Worm (Caenorhabditis elegans): Measurements from ENCODE around the gene gad-2.
"Not testable (repeated sequence)": the region's sequence is repeated elsewhere in the genome, so short reads cannot be mapped to it uniquely, and the experiment has no call there.

The gad-2 gene

DNA sequence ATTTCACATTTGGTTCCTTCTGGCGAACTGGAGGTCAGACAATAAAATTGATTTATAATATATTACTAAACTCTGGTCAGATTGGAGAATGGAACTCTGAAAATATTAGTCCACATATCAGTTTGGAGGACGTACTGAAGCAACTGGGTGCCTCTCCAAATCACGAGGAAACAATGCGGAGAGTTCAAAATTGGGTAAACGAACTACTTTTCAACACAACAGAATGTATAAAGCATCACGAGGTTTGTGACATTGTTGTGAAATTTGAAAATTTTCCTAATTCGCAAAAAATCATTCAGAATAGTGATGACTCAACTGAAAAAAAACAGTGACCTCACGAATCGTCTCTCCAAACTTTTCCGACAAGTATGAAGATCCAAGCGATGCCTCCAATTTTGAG, at the start of gene gad-2:
Gene gad-2, plus strand, starts transcription at position 301 of the 400 bp plus-strand sequence.
- no peak for TF ChIP-seq unc-62 (GFP tag; optimal IDR thresholded peaks at IDR 0.05)

DNA sequence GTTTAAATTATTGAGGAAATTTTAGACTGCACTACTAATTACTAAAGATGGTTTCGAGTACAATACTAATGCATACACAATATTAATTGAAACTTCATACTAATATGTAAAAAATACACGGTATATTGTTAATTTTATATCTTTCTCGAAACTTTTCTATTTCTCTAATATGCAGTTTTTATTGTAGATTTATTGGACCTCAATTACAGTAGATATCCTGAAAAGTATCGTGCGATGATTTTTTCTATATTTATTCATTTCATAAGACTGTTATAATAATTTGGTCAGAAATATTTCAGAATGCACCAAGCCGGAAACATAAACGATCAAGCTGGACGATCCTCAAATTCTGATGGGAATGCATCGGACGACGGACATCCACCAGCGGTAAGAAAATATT, 49.5 kb upstream of the gad-2 start, which contains the start of gene C07D8.5:
Gene C07D8.5, plus strand, starts transcription at position 301 of the 400 bp plus-strand sequence.
- TF ChIP-seq unc-62 (GFP tag; optimal IDR thresholded peaks at IDR 0.05) = no peak

DNA sequence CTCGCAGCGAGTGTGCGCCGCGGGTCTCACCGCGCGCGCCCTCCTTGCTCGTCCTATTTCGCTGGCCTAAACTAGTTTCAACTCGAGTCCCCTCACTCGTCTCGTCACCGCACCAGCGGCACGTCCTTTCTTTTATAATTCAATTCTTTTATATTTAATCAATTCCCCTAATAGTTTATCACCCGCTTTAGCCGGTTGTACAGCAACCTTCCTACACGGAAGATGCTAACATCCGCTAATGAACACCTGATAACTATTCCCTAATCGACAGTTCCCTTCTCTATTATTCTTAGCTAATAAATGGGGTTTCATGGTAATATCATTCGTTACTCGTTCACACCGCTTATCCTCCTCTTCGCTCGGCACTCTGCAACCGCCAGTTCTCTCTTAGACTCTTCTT, 28.0 kb upstream of the gad-2 start, which contains the start of gene C56G3.2:
Gene C56G3.2, plus strand, starts transcription at position 301 of the 400 bp plus-strand sequence.
- TF ChIP-seq unc-62 (GFP tag; optimal IDR thresholded peaks at IDR 0.05) = not testable (repeated sequence)

DNA sequence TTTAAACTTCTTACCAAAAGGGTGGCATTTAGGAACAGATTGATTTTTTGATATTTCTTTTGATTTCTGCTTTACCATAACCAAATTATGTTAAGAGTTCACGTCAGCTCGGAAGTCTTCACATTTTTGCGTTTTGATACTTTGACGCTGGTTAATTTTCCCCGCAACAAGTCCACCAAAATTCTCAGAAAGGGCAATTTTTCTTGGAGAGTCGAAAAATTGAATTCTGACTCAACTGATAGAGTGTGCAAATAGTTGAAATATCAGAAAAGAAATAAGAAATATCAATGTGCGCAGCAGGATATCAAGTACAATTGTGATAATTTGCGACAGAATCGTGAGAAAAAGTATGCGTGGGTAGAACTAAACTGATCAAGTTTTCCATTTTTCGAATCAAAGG, 23.5 kb upstream of the gad-2 start:
- no peak for TF ChIP-seq unc-62 (GFP tag; optimal IDR thresholded peaks at IDR 0.05)

DNA sequence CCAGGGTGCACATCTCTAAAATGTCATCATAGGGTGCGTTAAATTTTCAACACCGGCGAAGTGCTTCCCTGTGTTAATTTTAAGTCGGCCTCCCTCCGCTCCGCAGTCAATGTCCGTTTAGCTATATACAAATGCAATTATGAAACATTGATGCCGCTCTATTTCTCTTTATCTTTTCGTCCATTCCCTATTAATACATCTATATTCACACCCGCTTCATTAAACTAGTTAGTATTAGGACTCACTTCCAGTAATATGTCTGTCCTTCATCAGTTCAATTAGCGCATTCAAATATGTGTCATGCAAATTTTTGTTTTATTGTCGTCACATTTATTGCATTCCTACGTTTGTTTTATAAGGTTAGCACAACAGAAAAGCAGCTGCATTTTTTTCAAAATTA, 21.3 kb upstream of the gad-2 start:
- TF ChIP-seq unc-62 (GFP tag; optimal IDR thresholded peaks at IDR 0.05) = no peak

ce11 chrX:7376941-7377340, 16.3 kb upstream of the gad-2 start, which contains the start of gene npr-8:
Gene npr-8 (plus strand): TSS chrX:7377302.
- no peak for TF ChIP-seq unc-62 (GFP tag; optimal IDR thresholded peaks at IDR 0.05)

- TF ChIP-seq unc-62 (GFP tag; optimal IDR thresholded peaks at IDR 0.05) = no peak
Observed at ce11 chrX:7378608-7379007, 14.7 kb upstream of the gad-2 start.

ce11 chrX:7390270-7390669, 3.0 kb upstream of the gad-2 start, which contains the start of gene C10A4.6:
Gene C10A4.6 (plus strand): TSS chrX:7390570.
- no peak for TF ChIP-seq unc-62 (GFP tag; optimal IDR thresholded peaks at IDR 0.05)

ce11 chrX:7397935-7398334, 4.7 kb downstream of the gad-2 start, which contains the start of gene C10A4.13:
Gene C10A4.13 (minus strand): TSS chrX:7398035.
- no peak for TF ChIP-seq unc-62 (GFP tag; optimal IDR thresholded peaks at IDR 0.05)

ce11 chrX:7398584-7398983, 5.3 kb downstream of the gad-2 start, which contains the start of gene C10A4.10:
Gene C10A4.10 (plus strand): TSS chrX:7398884.
- TF ChIP-seq unc-62 (GFP tag; optimal IDR thresholded peaks at IDR 0.05) = no peak

DNA sequence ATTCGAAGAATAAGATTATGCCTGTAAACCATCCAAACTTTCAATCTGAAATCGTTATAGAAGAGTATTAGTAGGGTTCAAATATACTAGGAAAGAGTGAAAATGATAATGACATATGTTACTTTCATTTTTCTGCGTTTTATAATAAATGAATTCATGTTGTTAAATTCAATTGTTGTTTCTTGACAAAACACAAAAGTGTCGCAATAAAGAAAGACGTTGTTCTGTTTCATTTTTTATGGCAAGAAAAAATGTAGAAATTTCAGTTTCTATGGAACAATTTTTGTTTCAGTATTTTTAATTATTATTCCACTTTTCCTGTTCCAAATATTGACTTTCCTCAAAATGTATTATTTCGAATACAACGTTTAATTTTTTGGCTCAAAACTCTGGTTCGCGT, 7.5 kb downstream of the gad-2 start, which contains the start of gene C10A4.4:
Gene C10A4.4, plus strand, starts transcription at position 301 of the 400 bp plus-strand sequence.
- no peak for TF ChIP-seq unc-62 (GFP tag; optimal IDR thresholded peaks at IDR 0.05)

ce11 chrX:7404551-7404950, 11.3 kb downstream of the gad-2 start:
- TF ChIP-seq unc-62 (GFP tag; optimal IDR thresholded peaks at IDR 0.05) = no peak

DNA sequence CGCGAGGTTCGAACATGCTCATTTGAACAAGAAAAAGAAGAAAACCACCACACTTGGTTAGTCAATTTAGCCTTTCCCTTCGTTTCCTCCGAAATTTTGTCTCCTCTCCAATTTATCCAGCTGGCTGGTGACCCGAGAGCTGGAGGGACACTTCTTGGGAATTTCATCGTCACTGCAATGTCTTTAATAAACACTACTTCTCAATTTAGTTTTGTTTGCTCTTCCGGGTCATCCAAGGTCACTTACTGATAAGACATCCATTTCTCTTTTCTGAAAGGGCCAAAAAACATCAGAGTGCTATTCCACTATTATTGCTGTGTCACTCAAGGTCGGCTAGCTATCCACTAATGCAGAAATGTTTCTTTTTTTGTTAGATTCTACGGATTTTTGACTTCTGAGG, 12.1 kb downstream of the gad-2 start, which contains the start of gene C10A4.3:
Gene C10A4.3, plus strand, starts transcription at position 301 of the 400 bp plus-strand sequence.
- TF ChIP-seq unc-62 (GFP tag; optimal IDR thresholded peaks at IDR 0.05) = no peak

ce11 chrX:7407749-7408148, 14.5 kb downstream of the gad-2 start:
- TF ChIP-seq unc-62 (GFP tag; optimal IDR thresholded peaks at IDR 0.05) = no peak

ce11 chrX:7409030-7409429, 15.8 kb downstream of the gad-2 start:
- no peak for TF ChIP-seq unc-62 (GFP tag; optimal IDR thresholded peaks at IDR 0.05)

ce11 chrX:7409935-7410334, 16.7 kb downstream of the gad-2 start, which contains the start of gene C10A4.2:
Gene C10A4.2 (plus strand): TSS chrX:7410235.
- no peak for TF ChIP-seq unc-62 (GFP tag; optimal IDR thresholded peaks at IDR 0.05)

DNA sequence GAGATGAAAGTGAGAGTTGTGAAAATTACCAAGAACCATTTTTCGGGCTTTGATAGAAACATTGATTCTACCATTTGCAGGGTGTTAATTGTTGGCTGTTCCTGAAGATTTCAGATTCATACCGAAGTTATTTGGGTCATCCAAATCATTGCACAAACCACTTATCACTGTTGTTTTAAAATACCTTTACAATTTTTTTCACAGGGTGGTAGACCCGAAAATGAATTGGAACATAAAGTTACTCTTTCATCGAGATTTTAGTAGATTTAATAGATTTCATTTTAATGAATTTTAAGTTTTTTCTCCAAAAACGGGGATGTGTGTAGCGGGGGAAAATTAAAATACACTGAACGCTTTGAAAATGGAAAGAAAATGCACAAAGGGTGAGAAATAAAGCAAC, 22.2 kb downstream of the gad-2 start, which contains the start of gene C10A4.7:
Gene C10A4.7, minus strand, starts transcription at position 101 of the 400 bp plus-strand sequence.
- TF ChIP-seq unc-62 (GFP tag; optimal IDR thresholded peaks at IDR 0.05) = no peak

DNA sequence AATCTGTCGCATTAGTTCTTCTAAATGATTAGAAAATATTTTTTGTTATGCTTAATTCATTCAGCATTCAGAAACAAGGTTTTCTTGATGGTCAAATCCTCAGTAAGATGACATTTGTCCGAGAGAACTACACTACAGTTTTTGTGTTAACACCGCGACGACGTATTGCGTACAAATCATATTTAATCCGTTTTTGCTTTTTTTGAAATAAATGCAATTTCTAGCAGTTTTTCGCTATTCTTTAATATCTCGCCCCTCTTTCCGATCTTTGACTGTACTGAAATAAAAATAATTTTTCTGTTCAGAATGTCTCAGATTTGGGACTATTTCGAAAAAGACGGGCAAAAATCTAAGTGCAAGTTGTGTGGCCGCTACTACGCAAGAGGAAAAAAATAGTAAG, 22.8 kb downstream of the gad-2 start, which contains the start of gene C10A4.1:
Gene C10A4.1, plus strand, starts transcription at position 301 of the 400 bp plus-strand sequence.
- no peak for TF ChIP-seq unc-62 (GFP tag; optimal IDR thresholded peaks at IDR 0.05)

Measured in whole organism, dauer.